Fruit fly (Drosophila melanogaster) whole organism, prepupa: ENCODE data around the gene y.

Experiments
- CG11294 ChIP-seq: fragments of 200-800 bp; sonication (Bioruptor generic); IDR thresholded peaks from 2 replicates; pipeline ENCODE4 v1.3.6; 2022; ENCODE audit warnings: missing biosample characterization, missing genetic modification characterization
- CG32006 ChIP-seq: fragments of 200-800 bp; sonication (Bioruptor generic); optimal IDR thresholded peaks from 3 replicates; lab custom pipeline; 2017; ENCODE audit warnings: missing biosample characterization, mild to moderate bottlenecking, missing genetic modification characterization
- Met ChIP-seq: fragments of 200-800 bp; sonication (Bioruptor generic); optimal IDR thresholded peaks from 3 replicates; lab custom pipeline; 2016; ENCODE audit warnings: missing biosample characterization, missing genetic modification characterization

- no peak for TF ChIP-seq CG11294 (GFP tag; lab: Robert Waterston, UW)
- peak; percentile 27 for TF ChIP-seq Met
- TF ChIP-seq CG32006 (GFP tag; lab: Kevin White, UChicago): no peak
Observed at dm6 chrX:379527-379926, 23.2 kb downstream of the y start.
